Fruit fly (Drosophila melanogaster) whole organism, embryonic: ENCODE data around the gene CG14881.

Source experiments
- ATbp ChIP-seq: fragments of 200-800 bp; sonication (Bioruptor generic); optimal IDR thresholded peaks from 2 replicates; lab custom pipeline; 2017; ENCODE audit warnings: missing biosample characterization, mild to moderate bottlenecking, missing genetic modification characterization, missing genetic modification reagents
- Atf3 ChIP-seq: fragments of 200-800 bp; sonication (Bioruptor generic); optimal IDR thresholded peaks from 3 replicates; lab custom pipeline; 2016; ENCODE audit warnings: missing biosample characterization, missing genetic modification characterization
- CG11398 ChIP-seq: fragments of 200-800 bp; sonication (Bioruptor generic); optimal IDR thresholded peaks from 2 replicates; lab custom pipeline; 2016; ENCODE audit warnings: missing biosample characterization, missing genetic modification characterization
- CG11696 ChIP-seq: fragments of 200-800 bp; sonication (Bioruptor generic); IDR thresholded peaks from 2 replicates; pipeline ENCODE4 v1.3.6; 2022; ENCODE audit warnings: missing biosample characterization, missing genetic modification characterization
- CG13424 ChIP-seq: fragments of 200-800 bp; sonication (Bioruptor generic); optimal IDR thresholded peaks from 2 replicates; lab custom pipeline; 2019; ENCODE audit warnings: missing biosample characterization, mild to moderate bottlenecking, missing genetic modification characterization, moderate library complexity
- CG13894 ChIP-seq: fragments of 200-800 bp; sonication (Bioruptor generic); optimal IDR thresholded peaks from 3 replicates; lab custom pipeline; 2018; ENCODE audit warnings: missing biosample characterization, mild to moderate bottlenecking, missing genetic modification characterization, moderate library complexity
- CG14667 ChIP-seq: fragments of 200-800 bp; sonication (Bioruptor generic); IDR thresholded peaks from 2 replicates; pipeline ENCODE4 v1.3.6; 2022; ENCODE audit warnings: missing biosample characterization, missing genetic modification characterization
- CG1529 ChIP-seq: fragments of 200-800 bp; sonication (Bioruptor generic); optimal IDR thresholded peaks from 3 replicates; lab custom pipeline; 2018; ENCODE audit warnings: missing biosample characterization, missing genetic modification characterization
- CG15479 ChIP-seq: fragments of 200-800 bp; sonication (Bioruptor generic); optimal IDR thresholded peaks from 3 replicates; lab custom pipeline; 2019; ENCODE audit warnings: missing biosample characterization, mild to moderate bottlenecking, missing genetic modification characterization, moderate library complexity
- CG17328 ChIP-seq: fragments of 200-800 bp; sonication (Bioruptor generic); IDR thresholded peaks from 2 replicates; pipeline ENCODE4 v1.3.6; 2022; ENCODE audit warnings: missing biosample characterization, missing genetic modification characterization
- CG17361 ChIP-seq: fragments of 200-800 bp; sonication (Bioruptor generic); IDR thresholded peaks from 3 replicates; pipeline ENCODE4 v1.3.6; 2022; ENCODE audit warnings: missing biosample characterization, missing genetic modification characterization
- CG32532 ChIP-seq: fragments of 200-800 bp; sonication (Bioruptor generic); IDR thresholded peaks from 2 replicates; pipeline ENCODE4 v1.3.6; 2022; ENCODE audit warnings: missing biosample characterization, missing genetic modification characterization
- CG3847 ChIP-seq: fragments of 200-800 bp; sonication (Bioruptor generic); IDR thresholded peaks from 2 replicates; pipeline ENCODE4 v1.3.6; 2022; ENCODE audit warnings: missing biosample characterization, missing genetic modification characterization
- CG7556 ChIP-seq: fragments of 200-800 bp; sonication (Bioruptor generic); optimal IDR thresholded peaks from 2 replicates; lab custom pipeline; 2017; ENCODE audit warnings: missing biosample characterization, mild to moderate bottlenecking, missing genetic modification characterization
- CG7928 ChIP-seq: fragments of 200-800 bp; sonication (Bioruptor generic); optimal IDR thresholded peaks from 2 replicates; lab custom pipeline; 2017; ENCODE audit warnings: missing biosample characterization, mild to moderate bottlenecking, missing genetic modification characterization
- CG8281 ChIP-seq: fragments of 200-800 bp; sonication (Bioruptor generic); optimal IDR thresholded peaks from 2 replicates; lab custom pipeline; 2018; ENCODE audit warnings: missing biosample characterization, mild to moderate bottlenecking, missing genetic modification characterization, moderate library complexity
- CG9437 ChIP-seq: fragments of 200-800 bp; sonication (Bioruptor generic); optimal IDR thresholded peaks from 2 replicates; lab custom pipeline; 2018; ENCODE audit warnings: missing biosample characterization, mild to moderate bottlenecking, missing genetic modification characterization
- Camta ChIP-seq: fragments of 200-800 bp; sonication (Bioruptor generic); optimal IDR thresholded peaks from 2 replicates; lab custom pipeline; 2016; ENCODE audit warnings: missing biosample characterization, missing genetic modification characterization
- Dbx ChIP-seq: fragments of 200-800 bp; sonication (Bioruptor generic); IDR thresholded peaks from 3 replicates; pipeline ENCODE4 v1.3.6; 2022; ENCODE audit warnings: missing biosample characterization, missing genetic modification characterization
- Fer3 ChIP-seq: fragments of 200-800 bp; sonication (Bioruptor generic); optimal IDR thresholded peaks from 2 replicates; lab custom pipeline; 2018; ENCODE audit warnings: missing biosample characterization, mild to moderate bottlenecking, missing genetic modification characterization, moderate library complexity
- H2.0 ChIP-seq: fragments of 200-800 bp; sonication (Bioruptor generic); IDR thresholded peaks from 2 replicates; pipeline ENCODE4 v1.3.6; 2022; ENCODE audit warnings: missing biosample characterization, missing genetic modification characterization
- Hey ChIP-seq: fragments of 200-800 bp; sonication (Bioruptor generic); optimal IDR thresholded peaks from 3 replicates; lab custom pipeline; 2018; ENCODE audit warnings: missing biosample characterization, mild to moderate bottlenecking, missing genetic modification characterization
- NFAT ChIP-seq: fragments of 200-800 bp; sonication (Bioruptor generic); IDR thresholded peaks from 2 replicates; pipeline ENCODE4 v1.3.6; 2022; ENCODE audit warnings: missing biosample characterization, missing genetic modification characterization
- Neu2 ChIP-seq: fragments of 200-800 bp; sonication (Bioruptor generic); optimal IDR thresholded peaks from 3 replicates; lab custom pipeline; 2016; ENCODE audit warnings: missing biosample characterization, missing genetic modification characterization, borderline replicate concordance
- Ptx1 ChIP-seq: fragments of 200-800 bp; sonication (Bioruptor generic); IDR thresholded peaks from 2 replicates; pipeline ENCODE4 v1.3.6; 2022; ENCODE audit warnings: missing biosample characterization, missing genetic modification characterization
- Sox102F ChIP-seq: fragments of 200-800 bp; sonication (Bioruptor generic); optimal IDR thresholded peaks from 2 replicates; lab custom pipeline; 2018; ENCODE audit warnings: missing biosample characterization, mild to moderate bottlenecking, missing genetic modification characterization, moderate library complexity
- br ChIP-seq: fragments of >200 bp; optimal IDR thresholded peaks from 2 replicates; lab custom pipeline; 2017
- cas ChIP-seq: fragments of 200-800 bp; sonication (Bioruptor generic); IDR thresholded peaks from 2 replicates; pipeline ENCODE4 v1.3.6; 2022; ENCODE audit warnings: missing biosample characterization, missing genetic modification characterization
- cwo ChIP-seq: fragments of 200-800 bp; sonication (Bioruptor generic); optimal IDR thresholded peaks from 3 replicates; lab custom pipeline; 2017; ENCODE audit warnings: missing biosample characterization, missing genetic modification characterization, mild to moderate bottlenecking, moderate library complexity, missing genetic modification reagents
- dan ChIP-seq: fragments of 200-800 bp; sonication (Bioruptor generic); IDR thresholded peaks from 2 replicates; pipeline ENCODE4 v1.3.6; 2022; ENCODE audit warnings: missing biosample characterization, missing genetic modification characterization
- dimm ChIP-seq: fragments of 200-800 bp; sonication (Bioruptor generic); IDR thresholded peaks from 2 replicates; pipeline ENCODE4 v1.3.6; 2022; ENCODE audit warnings: missing biosample characterization, missing genetic modification characterization
- disco-r ChIP-seq: fragments of 200-800 bp; sonication (Bioruptor generic); optimal IDR thresholded peaks from 2 replicates; lab custom pipeline; 2016; ENCODE audit warnings: missing biosample characterization, missing genetic modification characterization
- fd3F ChIP-seq: fragments of 200-800 bp; sonication (Bioruptor generic); optimal IDR thresholded peaks from 2 replicates; lab custom pipeline; 2018; ENCODE audit warnings: missing biosample characterization, mild to moderate bottlenecking, missing genetic modification characterization, moderate library complexity
- gcm ChIP-seq: fragments of 200-800 bp; sonication (Bioruptor generic); optimal IDR thresholded peaks from 2 replicates; lab custom pipeline; 2019; ENCODE audit warnings: missing biosample characterization, mild to moderate bottlenecking, missing genetic modification characterization, moderate library complexity
- gsb-n ChIP-seq: fragments of 200-800 bp; sonication (Bioruptor generic); optimal IDR thresholded peaks from 3 replicates; lab custom pipeline; 2018; ENCODE audit warnings: missing biosample characterization, mild to moderate bottlenecking, missing genetic modification characterization
- hth ChIP-seq: fragments of >200 bp; optimal IDR thresholded peaks from 2 replicates; lab custom pipeline; 2017; ENCODE audit warnings: inconsistent platforms
- kah ChIP-seq: fragments of 200-800 bp; sonication (Bioruptor generic); optimal IDR thresholded peaks from 2 replicates; lab custom pipeline; 2018; ENCODE audit warnings: missing biosample characterization, mild to moderate bottlenecking, missing genetic modification characterization
- mam ChIP-seq: fragments of 200-800 bp; sonication (Bioruptor generic); optimal IDR thresholded peaks from 3 replicates; lab custom pipeline; 2016; ENCODE audit warnings: missing biosample characterization, missing genetic modification characterization
- nerfin-2 ChIP-seq: fragments of 200-800 bp; sonication (Bioruptor generic); IDR thresholded peaks from 2 replicates; pipeline ENCODE4 v1.3.6; 2022; ENCODE audit warnings: missing biosample characterization, missing genetic modification characterization; ENCODE audit not compliant: partially characterized antibody
- otp ChIP-seq: fragments of 200-800 bp; sonication (Bioruptor generic); IDR thresholded peaks from 3 replicates; pipeline ENCODE4, ENCODE4 v1.3.6; 2022; ENCODE audit warnings: missing biosample characterization, missing genetic modification characterization
- p53 ChIP-seq: fragments of 200-800 bp; sonication (Bioruptor generic); optimal IDR thresholded peaks from 2 replicates; lab custom pipeline; 2016; ENCODE audit warnings: missing biosample characterization, missing genetic modification characterization
- pb ChIP-seq: fragments of 200-800 bp; sonication (Bioruptor generic); optimal IDR thresholded peaks from 3 replicates; lab custom pipeline; 2016; ENCODE audit warnings: missing biosample characterization, missing genetic modification characterization
- pita ChIP-seq: fragments of 200-800 bp; sonication (Bioruptor generic); optimal IDR thresholded peaks from 2 replicates; lab custom pipeline; 2017; ENCODE audit warnings: missing biosample characterization, mild to moderate bottlenecking, missing genetic modification characterization
- ranshi ChIP-seq: fragments of 200-800 bp; sonication (Bioruptor generic); IDR thresholded peaks from 2 replicates; pipeline ENCODE4 v1.3.6; 2022; ENCODE audit warnings: missing biosample characterization, missing genetic modification characterization
- row ChIP-seq: fragments of 200-800 bp; sonication (Bioruptor generic); IDR thresholded peaks from 3 replicates; pipeline ENCODE4 v1.3.6; 2022; ENCODE audit warnings: missing biosample characterization, missing genetic modification characterization
- sc ChIP-seq, 3 experiments: fragments of >200 bp in 2 of 3; fragments of 200-800 bp in 1 of 3; sonication (Bioruptor generic) in 1 of 3; optimal IDR thresholded peaks; 2 replicates in 2 of 3; 3 replicates in 1 of 3; lab custom pipeline; 2017; ENCODE audit warnings: mild to moderate bottlenecking in 1 of 3, missing biosample characterization in 1 of 3, missing genetic modification characterization in 1 of 3, missing genetic modification reagents in 1 of 3
- sens ChIP-seq: fragments of 200-800 bp; sonication (Bioruptor generic); peaks from one replicate; lab custom pipeline; 2016; ENCODE audit warnings: missing biosample characterization, missing genetic modification characterization
- sima ChIP-seq: fragments of 200-800 bp; sonication (Bioruptor generic); optimal IDR thresholded peaks from 2 replicates; lab custom pipeline; 2016; ENCODE audit warnings: missing biosample characterization, missing genetic modification characterization
- unpg ChIP-seq: fragments of 200-800 bp; sonication (Bioruptor generic); optimal IDR thresholded peaks from 3 replicates; lab custom pipeline; 2018; ENCODE audit warnings: missing biosample characterization, mild to moderate bottlenecking, missing genetic modification characterization, moderate library complexity
- yki ChIP-seq: fragments of >200 bp; optimal IDR thresholded peaks from 3 replicates; lab custom pipeline; 2018

The CG14881 gene

dm6 chr3R:16448378-16449134 lies 13.9 kb downstream of the CG14881 start (continued):
- TF ChIP-seq CG13424 (tag; lab: Kevin White, UChicago) (peak; percentile 29), yki (lab: Kevin White, UChicago) (no peak), CG11398 (GFP tag; lab: Kevin White, UChicago) (no peak), nerfin-2 (GFP tag; lab: Robert Waterston, UW) (no peak), cwo (GFP tag; lab: Kevin White, UChicago) (peak; percentile 23), Neu2 (GFP tag; lab: Kevin White, UChicago) (no peak), CG7928 (GFP tag; lab: Kevin White, UChicago) (no peak), CG7556 (GFP tag; lab: Kevin White, UChicago) (peak; percentile 65), NFAT (GFP tag; lab: Robert Waterston, UW) (peak; percentile 41; the same call in 1 of the 2 replicates), Fer3 (tag; lab: Kevin White, UChicago) (peak; percentile 75), dan (GFP tag; lab: Robert Waterston, UW) (peak; percentile 52; the same call in 1 of the 2 replicates), CG32532 (peak; percentile 79), fd3F (peak; percentile 50), CG15479 (GFP tag; lab: Kevin White, UChicago) (no peak), Ptx1 (GFP tag; lab: Robert Waterston, UW) (peak; percentile 81), dimm (GFP tag; lab: Robert Waterston, UW) (peak; percentile 75), sens (GFP tag; lab: Kevin White, UChicago) (peak; percentile 84), pita (GFP tag; lab: Kevin White, UChicago) (no peak), gsb-n (tag; lab: Kevin White, UChicago) (peak; percentile 78), kah (GFP tag; lab: Kevin White, UChicago) (no peak), H2.0 (GFP tag; lab: Robert Waterston, UW) (peak; percentile 87), gcm (GFP tag; lab: Kevin White, UChicago) (peak; percentile 53), pb (GFP tag; lab: Kevin White, UChicago) (no peak), CG8281 (no peak), CG14667 (GFP tag; lab: Robert Waterston, UW) (peak; percentile 80), cas (GFP tag; lab: Robert Waterston, UW) (peak; percentile 73), disco-r (GFP tag; lab: Kevin White, UChicago) (peak; percentile 50), sc (optimal IDR thresholded peaks at IDR 0.05; lab: Kevin White, UChicago) (no peak), sc (GFP tag; optimal IDR thresholded peaks at IDR 0.05; lab: Kevin White, UChicago) (no peak), Camta (peak; percentile 7), p53 (GFP tag; lab: Kevin White, UChicago) (no peak), unpg (GFP tag; lab: Kevin White, UChicago) (peak; percentile 90), CG13894 (tag; lab: Kevin White, UChicago) (no peak), CG1529 (GFP tag; lab: Kevin White, UChicago) (peak; percentile 23), ATbp (peak; percentile 79), CG11696 (peak; percentile 72), Dbx (GFP tag; lab: Robert Waterston, UW) (peak; percentile 17; the same call in 1 of the 3 replicates), Sox102F (GFP tag; lab: Kevin White, UChicago) (peak; percentile 80), ranshi (GFP tag; lab: Robert Waterston, UW) (peak; percentile 76), Atf3 (GFP tag; lab: Kevin White, UChicago) (peak; percentile 19), row (GFP tag; lab: Robert Waterston, UW) (peak; percentile 50), otp (GFP tag; lab: Robert Waterston, UW) (peak; percentile 93), mam (GFP tag; lab: Kevin White, UChicago) (peak; percentile 62), hth (lab: Kevin White, UChicago) (no peak), Hey (no peak), br (lab: Kevin White, UChicago) (no peak), sima (GFP tag; lab: Kevin White, UChicago) (no peak), CG17328 (GFP tag; lab: Robert Waterston, UW) (peak; percentile 88), CG9437 (peak; percentile 76), CG17361 (GFP tag; lab: Robert Waterston, UW) (0 out of 3 replicates have a peak, but pooled peaks have one; percentile 86), CG3847 (GFP tag; lab: Robert Waterston, UW) (peak; percentile 58)
